Worm (Caenorhabditis elegans): Measurements from ENCODE around the gene T04C12.7.

The T04C12.7 gene

ce11 chrV:11083691-11084090 is 29.8 kb downstream of the T04C12.7 start (continued):
- no peak for TF ChIP-seq nhr-76 (tag; optimal IDR thresholded peaks at IDR 0.05)
- no peak for TF ChIP-seq nhr-28 (tag; optimal IDR thresholded peaks at IDR 0.05)
- peak; percentile 74 for TF ChIP-seq mab-5 (tag; optimal IDR thresholded peaks at IDR 0.05)
- TF ChIP-seq bed-3 (GFP tag; optimal IDR thresholded peaks at IDR 0.05): no peak
- TF ChIP-seq pha-4 (tag; optimal IDR thresholded peaks at IDR 0.05): no peak
- no peak for TF ChIP-seq nhr-2 (tag; optimal IDR thresholded peaks at IDR 0.05)
- no peak for TF ChIP-seq ceh-83 (GFP tag; optimal IDR thresholded peaks at IDR 0.05)
- no peak for TF ChIP-seq sptf-1 (tag; optimal IDR thresholded peaks at IDR 0.05)

- TF ChIP-seq lsy-2 (tag; optimal IDR thresholded peaks at IDR 0.05) (no peak), lin-13 (tag; optimal IDR thresholded peaks at IDR 0.05) (no peak), sptf-1 (tag; optimal IDR thresholded peaks at IDR 0.05) (no peak), sem-2 (GFP tag; optimal IDR thresholded peaks at IDR 0.05) (no peak), snpc-4 (tag; optimal IDR thresholded peaks at IDR 0.05) (no peak), unc-39 (tag; optimal IDR thresholded peaks at IDR 0.05) (no peak), lin-32 (GFP tag; optimal IDR thresholded peaks at IDR 0.05) (no peak), nhr-2 (tag; optimal IDR thresholded peaks at IDR 0.05) (no peak), M03D4.4 (tag; optimal IDR thresholded peaks at IDR 0.05) (no peak), tbx-8 (GFP tag; optimal IDR thresholded peaks at IDR 0.05) (no peak), pha-4 (tag; optimal IDR thresholded peaks at IDR 0.05) (no peak), ham-2 (GFP tag; optimal IDR thresholded peaks at IDR 0.05) (no peak), elt-1 (tag; optimal IDR thresholded peaks at IDR 0.05; ENCODE audit: borderline replicate concordance, insufficient read depth) (no peak), ztf-11 (tag; optimal IDR thresholded peaks at IDR 0.05) (no peak), mep-1 (tag; optimal IDR thresholded peaks at IDR 0.05) (no peak), elt-3 (tag; optimal IDR thresholded peaks at IDR 0.05) (no peak), nhr-28 (tag; optimal IDR thresholded peaks at IDR 0.05) (no peak)
Observed at ce11 chrV:11087119-11087518, 33.2 kb downstream of the T04C12.7 start.

- no peak for TF ChIP-seq flh-1 (GFP tag; optimal IDR thresholded peaks at IDR 0.05)
- no peak for TF ChIP-seq ztf-11 (tag; optimal IDR thresholded peaks at IDR 0.05)
- no peak for TF ChIP-seq hlh-1 (tag; optimal IDR thresholded peaks at IDR 0.05)
- TF ChIP-seq nhr-28 (tag; optimal IDR thresholded peaks at IDR 0.05): no peak
- no peak for TF ChIP-seq ham-2 (GFP tag; optimal IDR thresholded peaks at IDR 0.05)
- no peak for TF ChIP-seq nhr-237 (tag; optimal IDR thresholded peaks at IDR 0.05)
- TF ChIP-seq mab-5 (tag; optimal IDR thresholded peaks at IDR 0.05): no peak
- TF ChIP-seq tbx-8 (GFP tag; optimal IDR thresholded peaks at IDR 0.05): no peak
- TF ChIP-seq unc-62 (GFP tag; optimal IDR thresholded peaks at IDR 0.05): no peak
- TF ChIP-seq lin-13 (tag; optimal IDR thresholded peaks at IDR 0.05): no peak
- TF ChIP-seq blmp-1 (tag; optimal IDR thresholded peaks at IDR 0.05): no peak
- TF ChIP-seq nhr-12 (tag; optimal IDR thresholded peaks at IDR 0.05): no peak
- TF ChIP-seq pha-4 (tag; optimal IDR thresholded peaks at IDR 0.05): no peak
- no peak for TF ChIP-seq nhr-76 (tag; optimal IDR thresholded peaks at IDR 0.05)
- no peak for TF ChIP-seq M03D4.4 (tag; optimal IDR thresholded peaks at IDR 0.05)
- no peak for TF ChIP-seq ceh-39 (tag; optimal IDR thresholded peaks at IDR 0.05)
- TF ChIP-seq unc-120 (tag; optimal IDR thresholded peaks at IDR 0.05; ENCODE audit: poor library complexity, severe bottlenecking): no peak
Observed at ce11 chrV:11087519-11087998, 33.6 kb downstream of the T04C12.7 start, which contains the start of gene Y42A5A.1. Y42A5A.1 (plus strand) TSS chrV:11087948.

ce11 chrV:11093163-11094091 is 39.5 kb downstream of the T04C12.7 start, which contains the start of gene lact-8:
lact-8 (minus strand) TSS chrV:11093607.
- TF ChIP-seq elt-1 (tag; optimal IDR thresholded peaks at IDR 0.05; ENCODE audit: borderline replicate concordance, insufficient read depth) (peak; percentile 90), hlh-1 (tag; optimal IDR thresholded peaks at IDR 0.05) (no peak)

- TF ChIP-seq ceh-43 (GFP tag; optimal IDR thresholded peaks at IDR 0.05) (no peak), elt-1 (tag; optimal IDR thresholded peaks at IDR 0.05; ENCODE audit: borderline replicate concordance, insufficient read depth) (no peak), lin-32 (GFP tag; optimal IDR thresholded peaks at IDR 0.05) (no peak), drap-1 (GFP tag; optimal IDR thresholded peaks at IDR 0.05) (no peak), ztf-11 (tag; optimal IDR thresholded peaks at IDR 0.05) (no peak), nhr-28 (tag; optimal IDR thresholded peaks at IDR 0.05) (no peak), zip-8 (tag; optimal IDR thresholded peaks at IDR 0.05) (no peak), nhr-237 (tag; optimal IDR thresholded peaks at IDR 0.05) (no peak), mep-1 (tag; optimal IDR thresholded peaks at IDR 0.05) (no peak), ceh-83 (GFP tag; optimal IDR thresholded peaks at IDR 0.05) (no peak), flh-1 (GFP tag; optimal IDR thresholded peaks at IDR 0.05) (no peak), bed-3 (GFP tag; optimal IDR thresholded peaks at IDR 0.05) (no peak), ham-2 (GFP tag; optimal IDR thresholded peaks at IDR 0.05) (no peak)
Observed at ce11 chrV:11094698-11095097, 40.8 kb downstream of the T04C12.7 start.

Measured in whole organism, mixed stage, embryonic.